Fruit fly (Drosophila melanogaster): ENCODE results near the gene CG14864.

DNA sequence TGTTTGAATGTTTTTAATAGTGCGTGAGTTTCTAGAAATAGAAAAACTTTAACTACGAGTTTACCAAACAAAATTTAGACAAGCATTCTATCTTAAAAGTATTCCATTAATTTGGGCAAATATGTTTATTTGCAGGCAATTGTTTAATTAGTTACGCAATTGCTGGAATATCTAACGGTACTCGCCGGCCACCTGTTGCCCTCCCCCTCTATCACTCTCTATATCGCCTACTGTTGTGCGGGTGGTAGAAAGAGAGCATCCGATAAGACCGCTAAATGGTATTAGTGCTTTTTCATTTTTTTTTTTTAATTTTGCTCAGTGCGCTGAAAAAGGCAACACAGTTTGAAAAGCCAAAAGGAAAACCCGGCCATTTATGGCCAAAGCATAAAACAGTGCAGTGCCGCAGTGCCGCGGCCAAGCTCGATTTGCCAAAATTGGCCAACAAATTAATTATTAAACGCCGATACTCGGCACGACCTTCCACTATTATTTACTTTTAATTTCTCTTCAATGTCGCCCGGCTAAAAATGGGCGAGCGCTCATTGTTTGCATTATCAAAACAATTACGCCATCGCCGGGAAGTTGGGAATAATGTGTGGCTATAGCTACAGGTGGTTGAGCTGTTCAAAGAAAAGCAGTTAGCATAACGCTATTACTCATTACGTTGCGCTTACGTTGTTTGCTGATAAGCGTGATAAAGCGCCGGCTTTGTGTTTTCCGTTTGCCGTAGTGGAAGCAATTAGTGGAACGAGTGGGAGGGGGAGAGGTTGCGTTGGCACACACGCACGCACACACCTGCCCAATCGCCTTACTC lies 21.7 kb upstream of the CG14864 start:
- no peak for TF ChIP-seq psq (optimal IDR thresholded peaks at IDR 0.05)
- no peak for TF ChIP-seq Sin3A (optimal IDR thresholded peaks at IDR 0.05)
- no peak for TF ChIP-seq h (optimal IDR thresholded peaks at IDR 0.05)
- TF ChIP-seq insv (optimal IDR thresholded peaks at IDR 0.05) = no peak

All from Kc167 (cell line).